Worm (Caenorhabditis elegans) whole organism, L1 larva: Measurements from ENCODE around the gene C45B2.2.

Source experiments
- C16A3.4 ChIP-seq: fragments of 150-350 bp; optimal IDR thresholded peaks from 2 replicates; lab custom pipeline; 2014; ENCODE audit warnings: missing biosample characterization, missing genetic modification characterization
- Y116A8C.19 ChIP-seq: sonication (generic microtip); optimal IDR thresholded peaks from 2 replicates; lab custom pipeline; 2016; ENCODE audit warnings: missing compliant biosample characterization, missing genetic modification characterization, borderline replicate concordance
- aha-1 ChIP-seq: fragments of 150-350 bp; optimal IDR thresholded peaks from 2 replicates; lab custom pipeline; 2014; ENCODE audit warnings: missing biosample characterization, missing genetic modification characterization
- alr-1 ChIP-seq: fragments of 200-800 bp; sonication (Bioruptor generic); optimal IDR thresholded peaks from 2 replicates; lab custom pipeline; 2018; ENCODE audit warnings: borderline replicate concordance, mild to moderate bottlenecking, missing genetic modification characterization, missing compliant biosample characterization
- ceh-63 ChIP-seq: fragments of 200-800 bp; sonication (Bioruptor generic); optimal IDR thresholded peaks from 2 replicates; lab custom pipeline; 2018; ENCODE audit warnings: mild to moderate bottlenecking, missing genetic modification characterization, missing compliant biosample characterization
- ceh-8 ChIP-seq: fragments of 200-800 bp; sonication (Bioruptor generic); optimal IDR thresholded peaks from 2 replicates; lab custom pipeline; 2018; ENCODE audit warnings: mild to moderate bottlenecking, missing genetic modification characterization, moderate library complexity, missing compliant biosample characterization
- ceh-88 ChIP-seq: fragments of 200-800 bp; sonication (Bioruptor generic); IDR thresholded peaks from 2 replicates; pipeline ENCODE4 v1.3.6; 2022; ENCODE audit warnings: missing genetic modification characterization, missing compliant biosample characterization
- efl-1 ChIP-seq, 4 experiments: fragments of 150-350 bp; optimal IDR thresholded peaks in 3 of 4; peaks in 1 of 4; 1 replicate in 1 of 4; 2 replicates in 3 of 4; lab custom pipeline; 2014; ENCODE audit warnings: missing biosample characterization in 2 of 4, missing genetic modification characterization in 2 of 4, missing genetic modification reagents in 2 of 4
- egl-27 ChIP-seq, 2 experiments: fragments of 150-350 bp in 1 of 2; sonication (generic microtip); optimal IDR thresholded peaks; 3 replicates each; lab custom pipeline; 2017 to 2018; ENCODE audit warnings: missing biosample characterization in 2 of 2, missing genetic modification characterization in 2 of 2, missing genetic modification reagents in 2 of 2
- fkh-4 ChIP-seq: sonication (generic microtip); optimal IDR thresholded peaks from 2 replicates; lab custom pipeline; 2016; ENCODE audit warnings: missing compliant biosample characterization, missing genetic modification characterization, borderline replicate concordance
- fkh-8 ChIP-seq: sonication (generic microtip); optimal IDR thresholded peaks from 2 replicates; lab custom pipeline; 2016; ENCODE audit warnings: mild to moderate bottlenecking, missing genetic modification characterization, missing compliant biosample characterization
- hlh-4 ChIP-seq: sonication (generic microtip); optimal IDR thresholded peaks from 2 replicates; lab custom pipeline; 2016; ENCODE audit warnings: mild to moderate bottlenecking, missing genetic modification characterization, missing compliant biosample characterization
- hpl-2 ChIP-seq: fragments of 150-350 bp; optimal IDR thresholded peaks from 2 replicates; lab custom pipeline; 2014; ENCODE audit warnings: missing biosample characterization, missing genetic modification reagents, missing genetic modification characterization
- irx-1 ChIP-seq: sonication (generic microtip); optimal IDR thresholded peaks from 2 replicates; lab custom pipeline; 2016; ENCODE audit warnings: missing genetic modification characterization, missing compliant biosample characterization
- isw-1 ChIP-seq: fragments of 200-800 bp; sonication (Bioruptor generic); IDR thresholded peaks from 2 replicates; pipeline ENCODE4 v1.3.6; 2022; ENCODE audit warnings: missing genetic modification characterization, missing compliant biosample characterization
- lin-13 ChIP-seq: fragments of 150-350 bp; optimal IDR thresholded peaks from 2 replicates; lab custom pipeline; 2014; ENCODE audit warnings: missing biosample characterization, missing genetic modification reagents, missing genetic modification characterization
- lin-14 ChIP-seq: fragments of 200-800 bp; sonication (Bioruptor generic); optimal IDR thresholded peaks from 2 replicates; lab custom pipeline; 2018; ENCODE audit warnings: mild to moderate bottlenecking, missing genetic modification characterization, moderate library complexity, missing compliant biosample characterization
- lin-15B ChIP-seq: fragments of 150-350 bp; sonication (generic microtip); optimal IDR thresholded peaks from 3 replicates; lab custom pipeline; 2014; ENCODE audit warnings: missing biosample characterization, missing genetic modification characterization
- lin-35 ChIP-seq, 2 experiments: fragments of 150-350 bp; optimal IDR thresholded peaks; 2 replicates each; lab custom pipeline; 2014; ENCODE audit warnings: missing biosample characterization in 2 of 2, missing genetic modification characterization in 2 of 2, missing genetic modification reagents in 2 of 2
- lir-3 ChIP-seq: sonication (generic microtip); optimal IDR thresholded peaks from 2 replicates; lab custom pipeline; 2016; ENCODE audit warnings: mild to moderate bottlenecking, missing genetic modification characterization, moderate library complexity, missing compliant biosample characterization; ENCODE audit not compliant: poor library complexity
- lsy-2 ChIP-seq, 2 experiments: fragments of 150-350 bp; optimal IDR thresholded peaks; 2 replicates each; lab custom pipeline; 2014; ENCODE audit warnings: missing biosample characterization in 2 of 2, missing genetic modification characterization in 2 of 2
- mdl-1 ChIP-seq, 2 experiments: fragments of 150-350 bp; optimal IDR thresholded peaks; 2 replicates each; lab custom pipeline; 2014 to 2017; ENCODE audit warnings: missing biosample characterization in 2 of 2, missing genetic modification characterization in 2 of 2, inconsistent platforms in 1 of 2
- mef-2 ChIP-seq: fragments of 150-350 bp; optimal IDR thresholded peaks from 2 replicates; lab custom pipeline; 2014; ENCODE audit warnings: missing biosample characterization, missing genetic modification characterization
- mep-1 ChIP-seq: fragments of 150-350 bp; optimal IDR thresholded peaks from 2 replicates; lab custom pipeline; 2014; ENCODE audit warnings: missing biosample characterization, missing genetic modification characterization
- nhr-11 ChIP-seq: fragments of 150-350 bp; optimal IDR thresholded peaks from 2 replicates; lab custom pipeline; 2014; ENCODE audit warnings: missing biosample characterization, missing genetic modification characterization
- nhr-12 ChIP-seq: sonication (generic microtip); optimal IDR thresholded peaks from 2 replicates; lab custom pipeline; 2017; ENCODE audit warnings: missing biosample characterization, missing genetic modification characterization
- nhr-19 ChIP-seq: fragments of 200-800 bp; sonication (Bioruptor generic); conservative IDR thresholded peaks from 2 replicates; pipeline ENCODE4 v1.3.6; 2022; ENCODE audit warnings: missing genetic modification characterization, missing compliant biosample characterization
- nhr-20 ChIP-seq: sonication (generic microtip); optimal IDR thresholded peaks from 2 replicates; lab custom pipeline; 2016; ENCODE audit warnings: mild to moderate bottlenecking, missing genetic modification characterization, missing compliant biosample characterization
- nhr-237 ChIP-seq: fragments of 150-350 bp; optimal IDR thresholded peaks from 2 replicates; lab custom pipeline; 2014; ENCODE audit warnings: missing biosample characterization, missing genetic modification characterization
- nhr-28 ChIP-seq: fragments of 150-350 bp; optimal IDR thresholded peaks from 2 replicates; lab custom pipeline; 2014; ENCODE audit warnings: missing biosample characterization, missing genetic modification characterization
- nhr-71 ChIP-seq: sonication (generic microtip); optimal IDR thresholded peaks from 2 replicates; lab custom pipeline; 2016; ENCODE audit warnings: mild to moderate bottlenecking, missing genetic modification characterization, moderate library complexity, missing compliant biosample characterization
- nhr-77 ChIP-seq: fragments of 150-350 bp; optimal IDR thresholded peaks from 2 replicates; lab custom pipeline; 2014; ENCODE audit warnings: missing biosample characterization, missing genetic modification characterization
- rnt-1 ChIP-seq: sonication (generic microtip); optimal IDR thresholded peaks from 2 replicates; lab custom pipeline; 2016; ENCODE audit warnings: mild to moderate bottlenecking, missing genetic modification characterization, moderate library complexity, missing compliant biosample characterization
- skn-1 ChIP-seq: fragments of 150-350 bp; optimal IDR thresholded peaks from 2 replicates; lab custom pipeline; 2014; ENCODE audit warnings: missing biosample characterization, missing genetic modification characterization
- snu-23 ChIP-seq: sonication (generic microtip); optimal IDR thresholded peaks from 2 replicates; lab custom pipeline; 2016; ENCODE audit warnings: missing genetic modification characterization, missing compliant biosample characterization
- swsn-7 ChIP-seq: sonication (generic microtip); optimal IDR thresholded peaks from 2 replicates; lab custom pipeline; 2016; ENCODE audit warnings: missing genetic modification characterization, missing compliant biosample characterization
- tbx-2 ChIP-seq: sonication (generic microtip); optimal IDR thresholded peaks from 2 replicates; lab custom pipeline; 2016; ENCODE audit warnings: missing genetic modification characterization, missing compliant biosample characterization
- unc-30 ChIP-seq: sonication (generic microtip); optimal IDR thresholded peaks from 2 replicates; lab custom pipeline; 2017; ENCODE audit warnings: missing biosample characterization, missing genetic modification characterization
- unc-86 ChIP-seq: sonication (generic microtip); optimal IDR thresholded peaks from 2 replicates; lab custom pipeline; 2016; ENCODE audit warnings: missing genetic modification characterization, missing compliant biosample characterization
- vab-15 ChIP-seq: sonication (generic microtip); optimal IDR thresholded peaks from 2 replicates; lab custom pipeline; 2017; ENCODE audit warnings: missing genotype, mild to moderate bottlenecking, missing genetic modification characterization, missing compliant biosample characterization
- xbp-1 ChIP-seq: sonication (generic microtip); optimal IDR thresholded peaks from 2 replicates; lab custom pipeline; 2016; ENCODE audit warnings: missing genetic modification characterization, missing compliant biosample characterization
- zag-1 ChIP-seq: fragments of 150-350 bp; optimal IDR thresholded peaks from 2 replicates; lab custom pipeline; 2014; ENCODE audit warnings: missing biosample characterization, missing genetic modification characterization
- zip-4 ChIP-seq: fragments of 200-800 bp; sonication (Bioruptor generic); optimal IDR thresholded peaks from 2 replicates; lab custom pipeline; 2018; ENCODE audit warnings: mild to moderate bottlenecking, missing genetic modification characterization, moderate library complexity, missing compliant biosample characterization

Gene C45B2.2

DNA sequence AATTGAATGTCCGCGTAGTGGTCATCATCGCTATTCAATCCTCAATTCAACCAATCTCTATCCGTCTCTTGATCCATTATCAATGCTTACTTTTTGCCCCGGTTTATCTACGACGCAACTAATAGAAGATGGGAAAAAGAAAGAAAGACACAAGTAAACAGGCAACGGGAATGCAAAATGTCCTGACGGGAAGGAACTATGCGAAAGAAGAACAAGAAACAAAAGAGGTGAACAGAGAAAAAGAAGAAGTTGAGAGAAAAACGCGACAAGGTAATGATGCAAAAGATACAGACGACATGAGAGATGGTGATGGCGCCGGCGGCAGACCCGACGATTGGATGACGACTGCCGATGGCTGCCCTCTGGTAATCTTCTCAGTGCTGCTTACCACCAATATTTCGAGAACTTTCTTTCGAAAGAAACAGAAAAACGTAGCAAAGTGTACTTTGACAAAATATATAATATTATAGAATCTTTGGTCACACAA lies 42.5 kb upstream of the C45B2.2 start (continued):
- TF ChIP-seq skn-1 (tag; lab: Kevin White, UChicago) (peak; percentile 41), nhr-11 (tag; lab: Kevin White, UChicago) (no peak), rnt-1 (tag; lab: Kevin White, UChicago) (peak; percentile 75), lir-3 (tag; lab: Kevin White, UChicago) (peak; percentile 9), mef-2 (no peak), lsy-2 (tag; optimal IDR thresholded peaks at IDR 0.05; lab: Kevin White, UChicago) (peak; percentile 60 to 85), vab-15 (tag; lab: Kevin White, UChicago) (no peak), ceh-88 (GFP tag; lab: Robert Waterston, UW) (no peak), swsn-7 (peak; percentile 69), nhr-77 (peak; percentile 68), aha-1 (tag; lab: Kevin White, UChicago) (no peak), mep-1 (tag; lab: Kevin White, UChicago) (peak; percentile 86), alr-1 (tag; lab: Kevin White, UChicago) (no peak), lin-13 (peak; percentile 31), lin-15B (tag; lab: Kevin White, UChicago) (no peak), nhr-237 (tag; lab: Kevin White, UChicago) (peak; percentile 20), fkh-8 (tag; lab: Kevin White, UChicago) (no peak), zip-4 (GFP tag; lab: Kevin White, UChicago) (no peak), lin-35 (GFP tag; optimal IDR thresholded peaks at IDR 0.05; lab: Kevin White, UChicago) (peak; percentile 34 to 76), nhr-20 (tag; lab: Kevin White, UChicago) (peak; percentile 94), zag-1 (no peak), irx-1 (tag; lab: Kevin White, UChicago) (peak; percentile 25), efl-1 (optimal IDR thresholded peaks at IDR 0.05; lab: Kevin White, UChicago) (peak; percentile 13 to 37), efl-1 (GFP tag; optimal IDR thresholded peaks at IDR 0.05 in 1 of 2; lab: Kevin White, UChicago) (peak; percentile 24 to 94), nhr-28 (tag; lab: Kevin White, UChicago) (no peak), mdl-1 (tag; optimal IDR thresholded peaks at IDR 0.05; lab: Kevin White, UChicago) (peak in 1 of 2 experiments; percentile 80), lin-14 (peak; percentile 94), snu-23 (GFP tag; lab: Kevin White, UChicago) (peak; percentile 95), nhr-71 (tag; lab: Kevin White, UChicago) (peak; percentile 90), tbx-2 (tag; lab: Kevin White, UChicago) (peak; percentile 82), unc-30 (no peak), Y116A8C.19 (tag; lab: Kevin White, UChicago) (no peak)

DNA sequence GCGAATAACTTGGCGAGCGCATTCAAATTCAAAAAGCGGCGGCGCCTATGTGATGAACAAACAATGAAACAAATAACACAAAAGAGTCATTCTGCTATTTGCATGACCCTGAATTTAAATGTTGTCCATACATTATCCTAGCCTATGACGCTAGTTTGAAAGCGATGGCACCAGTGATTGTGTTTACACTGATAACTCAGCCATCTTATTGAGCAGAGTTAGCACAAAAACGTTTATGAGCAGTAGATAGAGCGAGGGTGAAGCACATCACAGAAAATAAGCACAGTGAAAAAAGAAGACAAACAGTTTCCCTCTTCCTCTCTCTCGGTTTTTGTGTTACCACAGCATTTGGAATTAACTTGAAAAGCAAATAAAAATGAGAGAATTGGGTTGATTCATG lies 41.3 kb upstream of the C45B2.2 start:
- TF ChIP-seq hlh-4 (tag; lab: Kevin White, UChicago) (no peak), unc-86 (tag; lab: Kevin White, UChicago) (no peak), egl-27 (tag; optimal IDR thresholded peaks at IDR 0.05; lab: Kevin White, UChicago) (no peak), nhr-19 (GFP tag; lab: Robert Waterston, UW) (no peak), fkh-4 (no peak), xbp-1 (tag; lab: Kevin White, UChicago) (no peak), nhr-12 (tag; lab: Kevin White, UChicago) (no peak)

DNA sequence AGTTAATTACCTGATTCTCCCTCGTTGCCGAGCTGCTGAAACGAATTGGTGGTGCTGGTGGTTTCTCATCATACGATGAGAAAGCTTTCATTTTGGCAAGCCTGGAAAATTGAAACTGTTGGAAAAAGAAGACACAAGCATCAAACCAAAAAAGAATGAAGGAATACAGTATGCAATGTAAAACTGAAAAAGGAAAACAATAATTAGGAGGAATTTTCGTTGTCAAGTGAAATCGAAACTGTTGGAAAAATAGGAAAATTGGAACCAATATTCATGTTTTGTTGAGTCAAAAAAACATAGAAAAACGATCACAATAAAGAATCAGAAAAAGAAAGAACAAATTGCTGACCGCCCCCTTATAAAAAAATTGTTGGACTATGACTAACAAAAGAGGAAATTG lies 36.0 kb upstream of the C45B2.2 start, which contains the start of gene pak-1:
Gene pak-1, minus strand, starts transcription at position 101 of the 400 bp plus-strand sequence.
- TF ChIP-seq nhr-28 (tag; lab: Kevin White, UChicago) (no peak), nhr-11 (tag; lab: Kevin White, UChicago) (no peak), C16A3.4 (tag; lab: Kevin White, UChicago) (no peak), ceh-8 (GFP tag; lab: Kevin White, UChicago) (no peak), zip-4 (GFP tag; lab: Kevin White, UChicago) (no peak), isw-1 (no peak), ceh-63 (GFP tag; lab: Kevin White, UChicago) (no peak), hpl-2 (GFP tag; lab: Kevin White, UChicago) (no peak), zag-1 (no peak)
